Worm (Caenorhabditis elegans): ENCODE results near the gene nep-9.

nep-9 gene

ce11 chrII:3378275-3378674, 20.8 kb downstream of the nep-9 start, which contains the start of gene Y49F6C.2:
Y49F6C.2 (plus strand) TSS chrII:3378575.
- TF ChIP-seq klf-2 (GFP tag; conservative IDR thresholded peaks at IDR 0.05) (no peak), flt-1 (GFP tag; IDR thresholded peaks at IDR 0.05) (no peak), ref-1 (GFP tag; conservative IDR thresholded peaks at IDR 0.05) (no peak), T22C8.4 (GFP tag; IDR thresholded peaks at IDR 0.05) (no peak), ztf-29 (GFP tag; IDR thresholded peaks at IDR 0.05) (no peak), tab-1 (GFP tag; IDR thresholded peaks at IDR 0.05) (no peak), ztf-23 (GFP tag; IDR thresholded peaks at IDR 0.05) (no peak), med-1 (GFP tag; optimal IDR thresholded peaks at IDR 0.05; ENCODE audit: insufficient read depth) (no peak)

DNA sequence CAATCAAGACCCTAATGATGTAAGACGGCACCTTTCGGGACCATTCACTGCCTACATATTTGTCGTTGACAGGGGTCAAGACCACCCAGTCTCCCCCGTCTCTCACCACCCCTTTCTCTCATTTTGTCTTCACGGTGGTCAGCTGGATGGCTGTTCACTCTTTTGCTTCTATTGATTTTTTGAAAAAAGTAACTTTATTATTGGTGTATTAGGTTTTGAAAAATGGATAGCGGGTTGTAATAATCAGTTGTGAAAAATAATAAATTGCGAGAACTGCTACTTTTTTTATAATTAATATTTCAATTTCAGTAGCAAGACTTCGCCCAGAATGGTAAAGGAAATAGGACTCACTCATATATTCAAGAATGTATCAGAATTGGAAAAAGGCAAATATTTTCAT, 22.3 kb downstream of the nep-9 start, which contains the start of gene bath-9:
bath-9 (plus strand) TSS at position 301 of the 400 bp plus-strand sequence.
- TF ChIP-seq tab-1 (GFP tag; IDR thresholded peaks at IDR 0.05) (no peak), ztf-23 (GFP tag; IDR thresholded peaks at IDR 0.05) (no peak), klf-2 (GFP tag; conservative IDR thresholded peaks at IDR 0.05) (no peak)

- TF ChIP-seq tab-1 (GFP tag; IDR thresholded peaks at IDR 0.05) (no peak), ztf-23 (GFP tag; IDR thresholded peaks at IDR 0.05) (no peak), med-1 (GFP tag; optimal IDR thresholded peaks at IDR 0.05; ENCODE audit: insufficient read depth) (no peak), flt-1 (GFP tag; IDR thresholded peaks at IDR 0.05) (no peak), cog-1 (tag; optimal IDR thresholded peaks at IDR 0.05) (no peak), ref-1 (GFP tag; conservative IDR thresholded peaks at IDR 0.05) (no peak), klf-2 (GFP tag; conservative IDR thresholded peaks at IDR 0.05) (no peak), ztf-29 (GFP tag; IDR thresholded peaks at IDR 0.05) (no peak), T22C8.4 (GFP tag; IDR thresholded peaks at IDR 0.05) (no peak)
Observed at ce11 chrII:3375302-3375701, 23.8 kb downstream of the nep-9 start.

- TF ChIP-seq med-1 (GFP tag; optimal IDR thresholded peaks at IDR 0.05; ENCODE audit: insufficient read depth), result no peak
- TF ChIP-seq ztf-29 (GFP tag; IDR thresholded peaks at IDR 0.05), result no peak
- TF ChIP-seq T22C8.4 (GFP tag; IDR thresholded peaks at IDR 0.05), result no peak
- TF ChIP-seq tab-1 (GFP tag; IDR thresholded peaks at IDR 0.05), result no peak
- TF ChIP-seq cog-1 (tag; optimal IDR thresholded peaks at IDR 0.05), result no peak
- no peak for TF ChIP-seq ref-1 (GFP tag; conservative IDR thresholded peaks at IDR 0.05)
- TF ChIP-seq klf-2 (GFP tag; conservative IDR thresholded peaks at IDR 0.05), result no peak
- no peak for TF ChIP-seq flt-1 (GFP tag; IDR thresholded peaks at IDR 0.05)
- TF ChIP-seq ztf-23 (GFP tag; IDR thresholded peaks at IDR 0.05), result no peak
Observed at ce11 chrII:3374779-3375178, 24.3 kb downstream of the nep-9 start, which contains the start of gene bath-10. bath-10 (plus strand) TSS chrII:3375079.

- TF ChIP-seq T22C8.4 (GFP tag; IDR thresholded peaks at IDR 0.05), result no peak
- no peak for TF ChIP-seq ztf-29 (GFP tag; IDR thresholded peaks at IDR 0.05)
- TF ChIP-seq tab-1 (GFP tag; IDR thresholded peaks at IDR 0.05), result no peak
- TF ChIP-seq med-1 (GFP tag; optimal IDR thresholded peaks at IDR 0.05; ENCODE audit: insufficient read depth), result no peak
- TF ChIP-seq cog-1 (tag; optimal IDR thresholded peaks at IDR 0.05), result no peak
- TF ChIP-seq flt-1 (GFP tag; IDR thresholded peaks at IDR 0.05), result no peak
- TF ChIP-seq ref-1 (GFP tag; conservative IDR thresholded peaks at IDR 0.05), result no peak
- no peak for TF ChIP-seq klf-2 (GFP tag; conservative IDR thresholded peaks at IDR 0.05)
- TF ChIP-seq ztf-23 (GFP tag; IDR thresholded peaks at IDR 0.05), result no peak
Observed at ce11 chrII:3373875-3374274, 25.2 kb downstream of the nep-9 start.

DNA sequence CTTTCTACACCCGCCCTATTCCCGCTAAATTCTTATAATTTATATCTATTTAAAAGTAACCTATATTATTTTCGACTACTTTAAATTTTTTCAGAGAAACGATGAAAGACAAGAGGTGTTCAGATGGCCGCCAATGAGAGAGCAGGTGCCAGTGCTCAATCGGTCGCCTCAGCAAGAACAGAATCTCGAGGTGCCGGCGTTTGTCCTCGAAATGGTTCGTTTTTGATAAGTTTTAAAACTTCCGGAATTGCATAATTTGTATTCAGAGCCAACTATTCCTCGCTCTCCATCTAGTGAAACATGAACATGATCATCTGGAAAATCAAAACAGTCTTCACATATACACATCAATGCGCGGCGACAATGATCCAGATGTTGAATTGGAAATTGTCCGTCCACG, 28.1 kb downstream of the nep-9 start, which contains the start of gene bath-23:
bath-23 (plus strand) TSS at position 301 of the 400 bp plus-strand sequence.
- TF ChIP-seq flt-1 (GFP tag; IDR thresholded peaks at IDR 0.05), result no peak
- TF ChIP-seq med-1 (GFP tag; optimal IDR thresholded peaks at IDR 0.05; ENCODE audit: insufficient read depth), result no peak
- no peak for TF ChIP-seq klf-2 (GFP tag; conservative IDR thresholded peaks at IDR 0.05)
- TF ChIP-seq T22C8.4 (GFP tag; IDR thresholded peaks at IDR 0.05), result no peak
- TF ChIP-seq ztf-29 (GFP tag; IDR thresholded peaks at IDR 0.05), result no peak
- no peak for TF ChIP-seq cog-1 (tag; optimal IDR thresholded peaks at IDR 0.05)
- TF ChIP-seq ref-1 (GFP tag; conservative IDR thresholded peaks at IDR 0.05), result no peak
- no peak for TF ChIP-seq ztf-23 (GFP tag; IDR thresholded peaks at IDR 0.05)
- TF ChIP-seq tab-1 (GFP tag; IDR thresholded peaks at IDR 0.05), result no peak

DNA sequence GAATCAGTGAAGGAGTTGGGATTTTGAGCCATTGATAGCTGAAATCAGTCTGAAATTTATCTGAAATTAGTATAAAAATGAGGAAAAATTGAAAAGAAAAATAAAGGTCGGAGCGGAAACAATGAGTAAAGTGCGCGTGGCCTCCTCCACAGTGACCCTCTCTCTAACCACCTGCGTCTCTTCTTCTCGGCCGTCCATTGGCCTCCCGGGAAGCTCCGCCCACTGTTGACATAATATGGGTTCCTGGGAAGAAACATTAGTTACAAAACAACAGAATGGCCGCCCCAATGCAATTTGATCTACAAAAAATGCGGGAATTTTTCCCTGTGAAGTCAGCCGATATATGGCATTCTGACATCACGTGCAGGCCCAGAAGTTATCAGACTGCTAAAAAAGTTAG, 29.1 kb downstream of the nep-9 start, which contains the start of gene Y49F6C.8:
Y49F6C.8 (minus strand) TSS at position 51 of the 400 bp plus-strand sequence.
- no peak for TF ChIP-seq cog-1 (tag; optimal IDR thresholded peaks at IDR 0.05)
- no peak for TF ChIP-seq T22C8.4 (GFP tag; IDR thresholded peaks at IDR 0.05)
- TF ChIP-seq tab-1 (GFP tag; IDR thresholded peaks at IDR 0.05), result no peak

DNA sequence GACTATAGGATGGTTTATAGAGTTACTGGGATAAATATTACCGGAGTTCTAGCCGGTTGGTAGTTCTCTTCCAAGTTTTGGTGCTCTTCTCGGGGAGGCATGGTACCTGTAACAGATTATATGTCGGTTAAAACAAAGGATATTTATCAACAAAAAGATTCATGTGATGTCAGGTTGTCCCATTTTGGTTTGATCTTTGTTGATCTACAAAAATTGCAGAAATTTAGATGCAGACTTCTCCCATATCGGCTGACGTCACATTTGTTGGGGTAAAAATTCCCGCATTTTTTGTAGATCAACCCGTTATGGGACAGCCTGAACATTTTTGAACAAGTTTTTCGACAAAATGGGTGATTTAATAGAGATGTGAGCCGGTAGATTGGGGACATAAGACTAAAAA, 31.0 kb downstream of the nep-9 start, which contains the start of gene Y49F6C.7:
Y49F6C.7 (minus strand) TSS at position 101 of the 400 bp plus-strand sequence.
- TF ChIP-seq ref-1 (GFP tag; conservative IDR thresholded peaks at IDR 0.05), result no peak
- no peak for TF ChIP-seq klf-2 (GFP tag; conservative IDR thresholded peaks at IDR 0.05)
- TF ChIP-seq med-1 (GFP tag; optimal IDR thresholded peaks at IDR 0.05; ENCODE audit: insufficient read depth), result no peak
- TF ChIP-seq T22C8.4 (GFP tag; IDR thresholded peaks at IDR 0.05), result no peak
- TF ChIP-seq ztf-29 (GFP tag; IDR thresholded peaks at IDR 0.05), result no peak
- TF ChIP-seq cog-1 (tag; optimal IDR thresholded peaks at IDR 0.05), result no peak
- no peak for TF ChIP-seq tab-1 (GFP tag; IDR thresholded peaks at IDR 0.05)
- no peak for TF ChIP-seq ztf-23 (GFP tag; IDR thresholded peaks at IDR 0.05)
- no peak for TF ChIP-seq flt-1 (GFP tag; IDR thresholded peaks at IDR 0.05)

DNA sequence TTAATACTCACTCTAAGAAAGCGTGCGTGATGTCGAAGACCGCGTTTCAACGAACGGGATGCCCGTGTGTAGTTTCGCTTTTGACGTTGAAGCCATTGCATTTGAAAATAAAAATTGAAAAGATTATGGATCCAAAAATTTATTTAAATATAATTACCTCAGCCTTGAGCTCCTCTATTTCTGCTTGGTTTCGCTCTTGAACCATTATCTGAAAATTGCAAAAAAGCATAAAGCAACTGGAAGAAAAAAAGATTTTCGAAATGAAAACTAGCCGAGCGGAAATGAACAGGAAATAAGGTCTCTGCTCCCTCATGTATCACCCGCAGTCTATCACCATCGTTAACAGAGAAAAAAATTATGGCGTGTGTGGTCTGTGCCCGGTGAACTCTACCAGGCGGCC, 32.0 kb downstream of the nep-9 start, which contains the start of gene Y49F6C.6:
Y49F6C.6 (minus strand) TSS at position 101 of the 400 bp plus-strand sequence.
- TF ChIP-seq med-1 (GFP tag; optimal IDR thresholded peaks at IDR 0.05; ENCODE audit: insufficient read depth), result no peak
- no peak for TF ChIP-seq T22C8.4 (GFP tag; IDR thresholded peaks at IDR 0.05)
- no peak for TF ChIP-seq cog-1 (tag; optimal IDR thresholded peaks at IDR 0.05)
- no peak for TF ChIP-seq tab-1 (GFP tag; IDR thresholded peaks at IDR 0.05)
- TF ChIP-seq ref-1 (GFP tag; conservative IDR thresholded peaks at IDR 0.05), result no peak
- TF ChIP-seq ztf-29 (GFP tag; IDR thresholded peaks at IDR 0.05), result no peak
- TF ChIP-seq klf-2 (GFP tag; conservative IDR thresholded peaks at IDR 0.05), result no peak
- no peak for TF ChIP-seq ztf-23 (GFP tag; IDR thresholded peaks at IDR 0.05)
- no peak for TF ChIP-seq flt-1 (GFP tag; IDR thresholded peaks at IDR 0.05)

DNA sequence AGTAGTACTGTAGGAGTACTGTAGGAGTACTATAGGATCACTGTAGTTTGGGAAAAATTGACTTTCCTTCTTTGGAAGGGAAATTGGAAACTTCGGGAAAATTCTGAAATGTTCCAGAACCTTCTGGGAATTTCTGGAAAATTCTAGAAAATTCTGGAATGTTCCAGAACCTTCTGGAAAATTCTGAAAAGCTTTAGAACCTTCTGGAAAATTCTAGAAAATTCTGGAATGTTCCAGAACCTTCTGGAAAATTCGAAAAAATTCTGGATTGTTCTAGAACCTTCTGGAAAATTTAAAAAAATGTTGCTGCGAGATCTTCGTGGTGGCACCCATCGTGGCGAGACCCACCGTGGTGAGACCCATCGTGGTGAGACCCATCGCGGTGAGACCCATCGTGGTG, 33.5 kb downstream of the nep-9 start:
- TF ChIP-seq flt-1 (GFP tag; IDR thresholded peaks at IDR 0.05), result peak; percentile 11; the same call in 1 of the 2 replicates

Data from whole organism, midembryonic.